Worm (Caenorhabditis elegans) whole organism, L1 larva: ENCODE measurements around the gene pcp-2.

Experiments
- C34B4.2 ChIP-seq: sonication (generic microtip); optimal IDR thresholded peaks from 2 replicates; lab custom pipeline; 2017; ENCODE audit warnings: mild to moderate bottlenecking, missing genetic modification characterization, missing compliant biosample characterization
- F16B12.6 ChIP-seq: fragments of 150-350 bp; optimal IDR thresholded peaks from 2 replicates; lab custom pipeline; 2014; ENCODE audit warnings: missing biosample characterization, missing genetic modification characterization
- ama-1 ChIP-seq: fragments of 150-350 bp; optimal IDR thresholded peaks from 2 replicates; lab custom pipeline; 2014
- ceh-90 ChIP-seq: sonication (generic microtip); optimal IDR thresholded peaks from 2 replicates; lab custom pipeline; 2016; ENCODE audit warnings: missing genetic modification characterization, missing compliant biosample characterization
- fos-1 ChIP-seq: fragments of 150-350 bp; optimal IDR thresholded peaks from 2 replicates; lab custom pipeline; 2014; ENCODE audit warnings: missing biosample characterization, missing genetic modification characterization
- lin-15B ChIP-seq: fragments of 150-350 bp; sonication (generic microtip); optimal IDR thresholded peaks from 3 replicates; lab custom pipeline; 2014; ENCODE audit warnings: missing biosample characterization, missing genetic modification characterization
- lin-39 ChIP-seq: fragments of 150-350 bp; optimal IDR thresholded peaks from 2 replicates; lab custom pipeline; 2014; ENCODE audit warnings: missing biosample characterization, missing genetic modification reagents, missing genetic modification characterization
- lsy-2 ChIP-seq, 2 experiments: fragments of 150-350 bp; optimal IDR thresholded peaks; 2 replicates each; lab custom pipeline; 2014; ENCODE audit warnings: missing biosample characterization in 2 of 2, missing genetic modification characterization in 2 of 2
- pax-3 ChIP-seq: fragments of 200-800 bp; sonication (Bioruptor generic); optimal IDR thresholded peaks from 2 replicates; lab custom pipeline; 2018; ENCODE audit warnings: mild to moderate bottlenecking, missing genetic modification characterization, moderate library complexity, missing compliant biosample characterization
- skn-1 ChIP-seq: fragments of 150-350 bp; optimal IDR thresholded peaks from 2 replicates; lab custom pipeline; 2014; ENCODE audit warnings: missing biosample characterization, missing genetic modification characterization
- sox-4 ChIP-seq: sonication (generic microtip); optimal IDR thresholded peaks from 2 replicates; lab custom pipeline; 2016; ENCODE audit warnings: missing genetic modification characterization, missing compliant biosample characterization

DNA sequence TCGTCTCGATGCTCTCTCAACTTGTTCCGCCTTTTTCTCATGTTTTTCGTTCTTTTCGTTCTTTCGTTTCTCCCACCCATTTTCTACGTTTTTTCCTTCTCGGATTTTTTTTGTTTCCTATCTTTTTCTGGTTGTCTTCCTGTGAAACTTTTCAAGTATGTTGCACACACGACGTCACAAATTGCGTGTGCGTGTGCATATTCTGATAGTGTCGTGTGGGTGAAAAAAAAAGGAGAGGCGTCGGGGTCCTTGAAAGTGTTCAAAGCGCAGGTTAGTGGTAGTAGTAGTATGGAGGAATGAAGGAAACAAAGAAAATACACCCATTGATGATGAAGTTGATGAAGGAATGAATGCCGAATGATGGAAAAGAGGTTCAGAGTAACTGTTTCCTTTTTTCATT lies 4.8 kb upstream of the pcp-2 start:
- TF ChIP-seq ama-1 (lab: Kevin White, UChicago) (no peak), skn-1 (tag; lab: Kevin White, UChicago) (no peak), F16B12.6 (tag; lab: Kevin White, UChicago) (no peak), fos-1 (no peak), lin-15B (tag; lab: Kevin White, UChicago) (no peak), lin-39 (tag; lab: Kevin White, UChicago) (no peak), sox-4 (tag; lab: Kevin White, UChicago) (no peak), ceh-90 (tag; lab: Kevin White, UChicago) (no peak), lsy-2 (tag; optimal IDR thresholded peaks at IDR 0.05; lab: Kevin White, UChicago) (no peak), pax-3 (tag; lab: Kevin White, UChicago) (no peak), C34B4.2 (no peak)
